Worm (Caenorhabditis elegans) whole organism, L4 larva: ENCODE results near the gene hsd-3.
A peak's percentile ranks its signal among the peaks of the same experiment; 100 is the strongest.

Experiments
- F26F4.8 ChIP-seq: fragments of 200-800 bp; sonication (Bioruptor generic); conservative IDR thresholded peaks from 2 replicates; pipeline ENCODE4 v1.3.6; 2022; ENCODE audit warnings: missing genetic modification characterization, missing compliant biosample characterization
- F37D6.2 ChIP-seq: sonication (generic microtip); optimal IDR thresholded peaks from 2 replicates; lab custom pipeline; 2016; ENCODE audit warnings: mild to moderate bottlenecking, missing genetic modification characterization, missing compliant biosample characterization
- F44E2.7 ChIP-seq: fragments of 200-800 bp; sonication (Bioruptor generic); IDR thresholded peaks from 2 replicates; pipeline ENCODE4 v2.1.2; 2022; ENCODE audit warnings: missing genetic modification characterization, missing compliant biosample characterization
- T20F7.1 ChIP-seq: fragments of 200-800 bp; sonication (Bioruptor generic); optimal IDR thresholded peaks from 2 replicates; lab custom pipeline; 2018; ENCODE audit warnings: mild to moderate bottlenecking, missing genetic modification characterization, missing compliant biosample characterization
- Y105C5A.15 ChIP-seq: fragments of 200-800 bp; sonication (Bioruptor generic); IDR thresholded peaks from 2 replicates; pipeline ENCODE4 v1.3.6; 2022; ENCODE audit warnings: missing genetic modification characterization, missing compliant biosample characterization
- Y5F2A.4 ChIP-seq: fragments of 200-800 bp; sonication (Bioruptor generic); optimal IDR thresholded peaks from 2 replicates; lab custom pipeline; 2018; ENCODE audit warnings: mild to moderate bottlenecking, missing genetic modification characterization, missing compliant biosample characterization
- ZK337.2 ChIP-seq: fragments of 200-800 bp; sonication (Bioruptor generic); IDR thresholded peaks from 2 replicates; pipeline ENCODE4 v1.3.6; 2022; ENCODE audit warnings: missing genetic modification reagents, missing genetic modification characterization, missing compliant biosample characterization
- ZK546.5 ChIP-seq, 2 experiments: sonication (generic microtip); optimal IDR thresholded peaks; 2 replicates each; lab custom pipeline; 2017; ENCODE audit warnings: missing biosample characterization in 2 of 2, missing genetic modification characterization in 2 of 2
- aha-1 ChIP-seq: fragments of 150-350 bp; peaks from one replicate; lab custom pipeline; 2014; ENCODE audit warnings: missing biosample characterization, missing genetic modification characterization
- aly-2 ChIP-seq: sonication (generic microtip); optimal IDR thresholded peaks from 2 replicates; lab custom pipeline; 2018; ENCODE audit warnings: missing biosample characterization, missing genetic modification characterization
- arid-1 ChIP-seq: fragments of 200-800 bp; sonication (Bioruptor generic); conservative IDR thresholded peaks from 2 replicates; pipeline ENCODE4 v1.3.6; 2022; ENCODE audit warnings: missing genetic modification reagents, missing genetic modification characterization, missing compliant biosample characterization
- attf-4 ChIP-seq: sonication (generic microtip); optimal IDR thresholded peaks from 3 replicates; lab custom pipeline; 2017; ENCODE audit warnings: missing biosample characterization, missing genetic modification characterization
- ceh-20 ChIP-seq: fragments of 200-800 bp; sonication (Bioruptor generic); IDR thresholded peaks from 2 replicates; pipeline ENCODE4 v1.3.6; 2022; ENCODE audit warnings: missing genetic modification reagents, missing genetic modification characterization, missing compliant biosample characterization
- ceh-28 ChIP-seq: fragments of 150-350 bp; optimal IDR thresholded peaks from 2 replicates; lab custom pipeline; 2014; ENCODE audit warnings: missing biosample characterization, missing genetic modification reagents, missing genetic modification characterization
- ces-1 ChIP-seq: fragments of 150-350 bp; sonication (generic microtip); optimal IDR thresholded peaks from 4 replicates; lab custom pipeline; 2014; ENCODE audit warnings: missing biosample characterization, missing genetic modification reagents, missing genetic modification characterization
- ctbp-1 ChIP-seq: fragments of 200-800 bp; sonication (Bioruptor generic); IDR thresholded peaks from 2 replicates; pipeline ENCODE4 v1.3.6; 2022; ENCODE audit warnings: missing genetic modification reagents, missing genetic modification characterization, missing compliant biosample characterization
- daf-19 ChIP-seq: fragments of 200-800 bp; sonication (Bioruptor generic); conservative IDR thresholded peaks from 2 replicates; pipeline ENCODE4 v1.3.6; 2022; ENCODE audit warnings: missing genetic modification characterization, missing compliant biosample characterization
- dmd-9 ChIP-seq: fragments of 200-800 bp; sonication (Bioruptor generic); IDR thresholded peaks from 2 replicates; pipeline ENCODE4 v1.3.6; 2022; ENCODE audit warnings: missing genetic modification reagents, missing genetic modification characterization, missing compliant biosample characterization
- dpl-1 ChIP-seq: fragments of 150-350 bp; optimal IDR thresholded peaks from 2 replicates; lab custom pipeline; 2014; ENCODE audit warnings: missing biosample characterization, missing genetic modification reagents, missing genetic modification characterization
- dve-1 ChIP-seq: sonication (generic microtip); optimal IDR thresholded peaks from 2 replicates; lab custom pipeline; 2017; ENCODE audit warnings: antibody characterized with exemption, mild to moderate bottlenecking, missing genetic modification characterization, missing compliant biosample characterization; ENCODE audit not compliant: insufficient read depth
- egl-43 ChIP-seq: fragments of 200-800 bp; sonication (Bioruptor generic); IDR thresholded peaks from 2 replicates; pipeline ENCODE4 v1.3.6; 2022; ENCODE audit warnings: missing genetic modification reagents, missing genetic modification characterization, missing compliant biosample characterization
- gei-8 ChIP-seq: fragments of 200-800 bp; sonication (Bioruptor generic); optimal IDR thresholded peaks from 2 replicates; lab custom pipeline; 2018; ENCODE audit warnings: mild to moderate bottlenecking, missing genetic modification characterization, missing compliant biosample characterization
- hif-1 ChIP-seq, 2 experiments: sonication (generic microtip); optimal IDR thresholded peaks; 2 replicates each; lab custom pipeline; 2016 to 2017; ENCODE audit warnings: missing compliant biosample characterization in 2 of 2, missing genetic modification characterization in 2 of 2, missing genetic modification reagents in 2 of 2, missing genotype in 2 of 2, mild to moderate bottlenecking in 1 of 2
- hlh-30 ChIP-seq: sonication (generic microtip); optimal IDR thresholded peaks from 2 replicates; lab custom pipeline; 2017; ENCODE audit warnings: antibody characterized with exemption, mild to moderate bottlenecking, missing genetic modification characterization, missing compliant biosample characterization; ENCODE audit not compliant: insufficient read depth
- hmg-1.1 ChIP-seq: fragments of 200-800 bp; sonication (Bioruptor generic); IDR thresholded peaks from 2 replicates; pipeline ENCODE4 v1.3.6; 2022; ENCODE audit warnings: missing genetic modification reagents, missing genetic modification characterization, missing compliant biosample characterization
- lin-15B ChIP-seq: fragments of 150-350 bp; sonication (generic microtip); optimal IDR thresholded peaks from 3 replicates; lab custom pipeline; 2014; ENCODE audit warnings: missing biosample characterization, missing genetic modification characterization
- lin-38 ChIP-seq: fragments of 200-800 bp; sonication (Bioruptor generic); IDR thresholded peaks from 2 replicates; pipeline ENCODE4 v1.3.6; 2022; ENCODE audit warnings: missing genetic modification reagents, missing genetic modification characterization, missing compliant biosample characterization
- lin-39 ChIP-seq: fragments of 150-350 bp; optimal IDR thresholded peaks from 2 replicates; lab custom pipeline; 2014; ENCODE audit warnings: missing biosample characterization, missing genetic modification reagents, missing genetic modification characterization
- lir-3 ChIP-seq: sonication (generic microtip); optimal IDR thresholded peaks from 2 replicates; lab custom pipeline; 2016; ENCODE audit warnings: mild to moderate bottlenecking, missing genetic modification characterization, missing compliant biosample characterization
- lsy-2 ChIP-seq, 2 experiments: fragments of 150-350 bp in 1 of 2; sonication (generic microtip) in 1 of 2; optimal IDR thresholded peaks; 2 replicates each; lab custom pipeline; 2014 to 2017; ENCODE audit warnings: missing biosample characterization in 2 of 2, missing genetic modification characterization in 2 of 2
- madf-9 ChIP-seq: fragments of 200-800 bp; sonication (Bioruptor generic); conservative IDR thresholded peaks from 2 replicates; pipeline ENCODE4 v1.3.6; 2022; ENCODE audit warnings: missing genetic modification reagents, missing genetic modification characterization, missing compliant biosample characterization
- mdl-1 ChIP-seq, 2 experiments: fragments of 150-350 bp in 1 of 2; sonication (generic microtip) in 1 of 2; optimal IDR thresholded peaks; 2 replicates each; lab custom pipeline; 2014 to 2017; ENCODE audit warnings: missing biosample characterization in 2 of 2, missing genetic modification characterization in 2 of 2
- mxl-3 ChIP-seq: fragments of 200-800 bp; sonication (Bioruptor generic); optimal IDR thresholded peaks from 2 replicates; lab custom pipeline; 2018; ENCODE audit warnings: mild to moderate bottlenecking, missing genetic modification characterization, missing compliant biosample characterization
- nhr-11 ChIP-seq: fragments of 150-350 bp; optimal IDR thresholded peaks from 2 replicates; lab custom pipeline; 2014; ENCODE audit warnings: missing biosample characterization, missing genetic modification characterization
- nhr-237 ChIP-seq: sonication (generic microtip); optimal IDR thresholded peaks from 2 replicates; lab custom pipeline; 2017; ENCODE audit warnings: missing biosample characterization, missing genetic modification characterization
- nhr-41 ChIP-seq: fragments of 200-800 bp; sonication (Bioruptor generic); IDR thresholded peaks from 2 replicates; pipeline ENCODE4 v1.3.6; 2022; ENCODE audit warnings: missing genetic modification reagents, missing genetic modification characterization, missing compliant biosample characterization
- nhr-42 ChIP-seq: fragments of 200-800 bp; sonication (Bioruptor generic); IDR thresholded peaks from 2 replicates; pipeline ENCODE4 v1.3.6; 2022; ENCODE audit warnings: missing genetic modification characterization, missing compliant biosample characterization
- nhr-48 ChIP-seq: sonication (generic microtip); optimal IDR thresholded peaks from 2 replicates; lab custom pipeline; 2016; ENCODE audit warnings: mild to moderate bottlenecking, missing genetic modification characterization, missing compliant biosample characterization
- nhr-77 ChIP-seq: fragments of 150-350 bp; optimal IDR thresholded peaks from 2 replicates; lab custom pipeline; 2014; ENCODE audit warnings: missing biosample characterization, missing genetic modification characterization
- php-3 ChIP-seq: fragments of 200-800 bp; sonication (Bioruptor generic); IDR thresholded peaks from 2 replicates; pipeline ENCODE4 v1.3.6; 2022; ENCODE audit warnings: missing genetic modification reagents, missing genetic modification characterization, missing compliant biosample characterization
- snpc-4 ChIP-seq: fragments of 150-350 bp; optimal IDR thresholded peaks from 2 replicates; lab custom pipeline; 2014; ENCODE audit warnings: missing biosample characterization, missing genetic modification characterization
- spr-1 ChIP-seq: sonication (generic microtip); optimal IDR thresholded peaks from 2 replicates; lab custom pipeline; 2016; ENCODE audit warnings: mild to moderate bottlenecking, missing genetic modification characterization, missing compliant biosample characterization
- unc-39 ChIP-seq: sonication (generic microtip); optimal IDR thresholded peaks from 2 replicates; lab custom pipeline; 2017; ENCODE audit warnings: missing biosample characterization, missing genetic modification characterization
- unc-62 ChIP-seq, 3 experiments: fragments of 150-350 bp in 1 of 3; sonication (generic microtip); optimal IDR thresholded peaks in 2 of 3; peaks in 1 of 3; 1 replicate in 1 of 3; 2 replicates in 2 of 3; lab custom pipeline; 2014 to 2017; ENCODE audit warnings: missing biosample characterization in 3 of 3, missing genetic modification characterization in 3 of 3, missing genetic modification reagents in 3 of 3, missing genotype in 1 of 3

The hsd-3 gene

ce11 chrX:5022682-5023081 lies 13.6 kb downstream of the hsd-3 start (continued):
- no peak for TF ChIP-seq aly-2 (tag; lab: Kevin White, UChicago)
- TF ChIP-seq madf-9, result peak; percentile 58
- TF ChIP-seq attf-4 (tag; lab: Kevin White, UChicago), result no peak
- peak in 1 of 2 experiments; percentile 36 for TF ChIP-seq hif-1 (tag; optimal IDR thresholded peaks at IDR 0.05; lab: Kevin White, UChicago)
- TF ChIP-seq ZK337.2 (GFP tag; lab: Robert Waterston, UW), result peak; percentile 61
- no peak for TF ChIP-seq lin-38 (GFP tag; lab: Robert Waterston, UW)
- peak; percentile 53 for TF ChIP-seq T20F7.1 (GFP tag; lab: Kevin White, UChicago)
- TF ChIP-seq lin-15B, result no peak
- peak; percentile 58; the same call in 1 of the 2 replicates for TF ChIP-seq F26F4.8 (GFP tag; lab: Robert Waterston, UW)
- peak; percentile 35 for TF ChIP-seq F37D6.2 (tag; lab: Kevin White, UChicago)
- TF ChIP-seq gei-8 (GFP tag; lab: Kevin White, UChicago), result peak; percentile 14
- TF ChIP-seq php-3 (GFP tag; lab: Robert Waterston, UW), result peak; percentile 73; the same call in 1 of the 2 replicates
- TF ChIP-seq dmd-9 (GFP tag; lab: Robert Waterston, UW), result 0 out of 2 replicates have a peak, but pooled peaks have one; percentile 42
- TF ChIP-seq nhr-42, result peak; percentile 65; the same call in 1 of the 2 replicates
- peak; percentile 86 for TF ChIP-seq hmg-1.1 (GFP tag; lab: Robert Waterston, UW)
- TF ChIP-seq unc-39, result no peak
- no peak for TF ChIP-seq aha-1 (tag; lab: Kevin White, UChicago)
- TF ChIP-seq dpl-1, result peak; percentile 3
- TF ChIP-seq hlh-30, result peak; percentile 45
- no peak for TF ChIP-seq lin-39 (tag; lab: Kevin White, UChicago)
- TF ChIP-seq nhr-11, result peak; percentile 56
- TF ChIP-seq daf-19 (GFP tag; lab: Robert Waterston, UW), result peak; percentile 88
- TF ChIP-seq Y5F2A.4 (GFP tag; lab: Kevin White, UChicago), result no peak
- peak; percentile 54 for TF ChIP-seq mxl-3 (GFP tag; lab: Kevin White, UChicago)
- peak; percentile 89 for TF ChIP-seq arid-1 (GFP tag; lab: Robert Waterston, UW)
- peak in 1 of 2 experiments; percentile 59 for TF ChIP-seq lsy-2 (tag; optimal IDR thresholded peaks at IDR 0.05; lab: Kevin White, UChicago)
- TF ChIP-seq nhr-41, result 0 out of 2 replicates have a peak, but pooled peaks have one; percentile 51
- TF ChIP-seq ZK546.5 (tag; optimal IDR thresholded peaks at IDR 0.05; lab: Kevin White, UChicago), result no peak
- no peak for TF ChIP-seq nhr-237
- TF ChIP-seq nhr-48 (tag; lab: Kevin White, UChicago), result peak; percentile 24
- TF ChIP-seq F44E2.7 (GFP tag; lab: Robert Waterston, UW), result no peak; the same call in 1 of the 2 replicates
- peak; percentile 17 for TF ChIP-seq spr-1 (tag; lab: Kevin White, UChicago)
- TF ChIP-seq ces-1 (GFP tag; lab: Kevin White, UChicago), result no peak
- peak; percentile 79 for TF ChIP-seq dve-1
- TF ChIP-seq snpc-4 (tag; lab: Kevin White, UChicago), result no peak
- TF ChIP-seq ceh-28, result no peak
- peak in 1 of 2 experiments; percentile 46 for TF ChIP-seq mdl-1 (tag; optimal IDR thresholded peaks at IDR 0.05; lab: Kevin White, UChicago)
- peak; percentile 79 for TF ChIP-seq ctbp-1
- TF ChIP-seq Y105C5A.15 (GFP tag; lab: Robert Waterston, UW), result 0 out of 2 replicates have a peak, but pooled peaks have one; percentile 49
- peak in 1 of 2 experiments; percentile 97 for TF ChIP-seq unc-62 (GFP tag; optimal IDR thresholded peaks at IDR 0.05 in 1 of 2; lab: Kevin White, UChicago)
- no peak for TF ChIP-seq unc-62 (tag; optimal IDR thresholded peaks at IDR 0.05; lab: Kevin White, UChicago)
- TF ChIP-seq lir-3, result no peak
- peak; percentile 88 for TF ChIP-seq egl-43 (GFP tag; lab: Robert Waterston, UW)
- peak; percentile 72; the same call in 1 of the 2 replicates for TF ChIP-seq ceh-20
- TF ChIP-seq nhr-77 (tag; lab: Kevin White, UChicago), result peak; percentile 33
